Worm (Caenorhabditis elegans) whole organism, L4 larva: ENCODE results near the gene H01G02.3.

Experiments used
- ceh-28 ChIP-seq: fragments of 150-350 bp; optimal IDR thresholded peaks from 2 replicates; lab custom pipeline; 2014; ENCODE audit warnings: missing biosample characterization, missing genetic modification reagents, missing genetic modification characterization
- daf-19 ChIP-seq: fragments of 200-800 bp; sonication (Bioruptor generic); conservative IDR thresholded peaks from 2 replicates; pipeline ENCODE4 v1.3.6; 2022; ENCODE audit warnings: missing genetic modification characterization, missing compliant biosample characterization
- fos-1 ChIP-seq: fragments of 150-350 bp; optimal IDR thresholded peaks from 2 replicates; lab custom pipeline; 2014; ENCODE audit warnings: missing biosample characterization, missing genetic modification characterization
- lin-13 ChIP-seq: fragments of 150-350 bp; optimal IDR thresholded peaks from 2 replicates; lab custom pipeline; 2014; ENCODE audit warnings: missing biosample characterization, missing genetic modification reagents, missing genetic modification characterization
- lin-15B ChIP-seq: fragments of 150-350 bp; sonication (generic microtip); optimal IDR thresholded peaks from 3 replicates; lab custom pipeline; 2014; ENCODE audit warnings: missing biosample characterization, missing genetic modification characterization
- lin-29 ChIP-seq: fragments of 200-800 bp; sonication (Bioruptor generic); IDR thresholded peaks from 2 replicates; pipeline ENCODE4 v1.3.6; 2022; ENCODE audit warnings: missing genetic modification reagents, missing genetic modification characterization, missing compliant biosample characterization
- madf-9 ChIP-seq: fragments of 200-800 bp; sonication (Bioruptor generic); conservative IDR thresholded peaks from 2 replicates; pipeline ENCODE4 v1.3.6; 2022; ENCODE audit warnings: missing genetic modification reagents, missing genetic modification characterization, missing compliant biosample characterization
- nhr-10 ChIP-seq: fragments of 150-350 bp; optimal IDR thresholded peaks from 2 replicates; lab custom pipeline; 2014; ENCODE audit warnings: missing biosample characterization, missing genetic modification characterization
- pha-4 ChIP-seq, 2 experiments: fragments of 150-350 bp in 1 of 2; fragments of 200-800 bp in 1 of 2; sonication (Bioruptor generic) in 1 of 2; IDR thresholded peaks in 1 of 2; optimal IDR thresholded peaks in 1 of 2; 2 replicates each; pipeline versions ENCODE4 v1.3.6 to Lab custom; 2014 to 2022; ENCODE audit warnings: missing genetic modification characterization in 2 of 2, missing genetic modification reagents in 2 of 2, missing biosample characterization in 1 of 2, missing compliant biosample characterization in 1 of 2
- pqm-1 ChIP-seq: sonication (generic microtip); optimal IDR thresholded peaks from 2 replicates; lab custom pipeline; 2017; ENCODE audit warnings: missing biosample characterization, missing genetic modification characterization
- unc-130 ChIP-seq: sonication (generic microtip); optimal IDR thresholded peaks from 2 replicates; lab custom pipeline; 2016; ENCODE audit warnings: missing genetic modification reagents, missing genetic modification characterization, missing compliant biosample characterization
- ztf-11 ChIP-seq: fragments of 150-350 bp; optimal IDR thresholded peaks from 2 replicates; lab custom pipeline; 2014; ENCODE audit warnings: missing biosample characterization, missing genetic modification characterization

DNA sequence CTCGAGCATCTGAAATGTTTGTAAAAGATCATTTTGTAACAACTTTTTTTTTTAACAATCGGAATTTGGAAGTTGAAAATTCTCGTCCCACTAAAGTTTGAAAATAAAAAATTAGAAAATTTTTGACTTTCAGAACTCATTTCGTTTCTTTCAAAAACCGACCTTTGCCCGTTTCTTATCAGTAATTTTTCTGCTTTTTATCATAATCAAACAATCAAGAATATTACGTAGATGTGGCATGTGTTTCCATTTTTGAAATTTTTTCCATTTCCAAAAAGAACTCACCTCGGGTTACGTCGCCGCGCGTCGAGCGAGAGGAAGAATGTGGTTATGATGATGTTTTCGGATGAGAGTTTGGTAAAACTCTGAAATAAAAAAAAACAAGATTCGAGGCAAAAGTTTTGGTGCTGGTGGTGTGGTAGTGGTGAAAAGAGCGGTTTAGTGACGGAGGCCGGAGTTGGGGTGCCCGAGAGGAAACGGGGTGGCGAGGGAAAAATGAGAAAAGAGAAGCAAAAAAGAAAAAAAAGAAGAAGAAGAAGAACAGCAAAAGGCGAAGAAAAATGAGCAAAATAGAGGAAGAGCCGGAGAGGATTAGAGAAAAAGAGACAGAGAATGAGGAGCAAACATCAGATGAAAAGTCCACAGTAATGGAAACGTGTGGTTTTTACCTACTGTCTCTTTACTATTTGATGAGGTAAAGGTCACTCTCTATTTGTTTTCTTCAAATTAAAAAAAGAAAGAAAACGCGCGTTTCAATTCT is 31.5 kb downstream of the H01G02.3 start, which contains the start of gene T12A7.2:
- no peak for TF ChIP-seq lin-15B (tag; lab: Kevin White, UChicago)
- no peak for TF ChIP-seq pqm-1
- no peak for TF ChIP-seq unc-130 (GFP tag; lab: Kevin White, UChicago)
- no peak for TF ChIP-seq nhr-10
- no peak for TF ChIP-seq ztf-11 (tag; lab: Kevin White, UChicago)
- no peak for TF ChIP-seq fos-1 (tag; lab: Kevin White, UChicago)
- TF ChIP-seq lin-13: no peak
- TF ChIP-seq lin-29 (GFP tag; lab: Robert Waterston, UW): no peak
- TF ChIP-seq ceh-28 (tag; lab: Kevin White, UChicago): no peak
- TF ChIP-seq pha-4 (GFP tag; IDR thresholded peaks at IDR 0.05; lab: Robert Waterston, UW): peak; percentile 38; the same call in 1 of the 2 replicates
- peak; percentile 32 for TF ChIP-seq pha-4 (tag; optimal IDR thresholded peaks at IDR 0.05; lab: Kevin White, UChicago)
- TF ChIP-seq madf-9 (GFP tag; lab: Robert Waterston, UW): no peak
- no peak for TF ChIP-seq daf-19
